Worm (Caenorhabditis elegans) whole organism, L2 larva: Measurements from ENCODE around the gene fbxa-167.

ENCODE experiments used
- C34F6.9 ChIP-seq: fragments of 150-350 bp; optimal IDR thresholded peaks from 2 replicates; lab custom pipeline; 2014; ENCODE audit warnings: missing biosample characterization, missing genetic modification characterization
- ZK546.5 ChIP-seq: sonication (generic microtip); optimal IDR thresholded peaks from 2 replicates; lab custom pipeline; 2017; ENCODE audit warnings: missing biosample characterization, missing genetic modification characterization
- aly-2 ChIP-seq: fragments of 150-350 bp; optimal IDR thresholded peaks from 2 replicates; lab custom pipeline; 2014; ENCODE audit warnings: missing biosample characterization, missing genetic modification characterization
- nhr-77 ChIP-seq: fragments of 150-350 bp; optimal IDR thresholded peaks from 2 replicates; lab custom pipeline; 2014; ENCODE audit warnings: missing biosample characterization, missing genetic modification characterization
- unc-62 ChIP-seq: fragments of 150-350 bp; optimal IDR thresholded peaks from 2 replicates; lab custom pipeline; 2014; ENCODE audit warnings: missing biosample characterization, missing genetic modification reagents, missing genetic modification characterization
- zag-1 ChIP-seq: fragments of 150-350 bp; optimal IDR thresholded peaks from 2 replicates; lab custom pipeline; 2014; ENCODE audit warnings: missing biosample characterization, missing genetic modification characterization

- TF ChIP-seq nhr-77 (tag; lab: Kevin White, UChicago) (no peak), zag-1 (no peak), unc-62 (GFP tag; lab: Kevin White, UChicago) (no peak), ZK546.5 (no peak), C34F6.9 (tag; lab: Kevin White, UChicago) (no peak), aly-2 (no peak)
Measured at ce11 chrII:13627001-13627400, 14.3 kb upstream of the fbxa-167 start, which contains the start of gene gst-19.
